Fruit fly (Drosophila melanogaster) whole organism, embryonic: ENCODE results near the gene Glut4EF.
A peak's percentile ranks its signal among the peaks of the same experiment; 100 is the strongest.

Experiments used
- Antp ChIP-seq: fragments of 200-800 bp; sonication (Bioruptor generic); optimal IDR thresholded peaks from 3 replicates; lab custom pipeline; 2016; ENCODE audit warnings: missing biosample characterization, missing genetic modification characterization
- CG10979 ChIP-seq: fragments of 200-800 bp; sonication (Bioruptor generic); optimal IDR thresholded peaks from 2 replicates; lab custom pipeline; 2018; ENCODE audit warnings: missing biosample characterization, mild to moderate bottlenecking, missing genetic modification characterization, moderate library complexity
- CG12071 ChIP-seq: fragments of 200-800 bp; sonication (Bioruptor generic); optimal IDR thresholded peaks from 3 replicates; lab custom pipeline; 2018; ENCODE audit warnings: missing biosample characterization, mild to moderate bottlenecking, missing genetic modification characterization
- CG12104 ChIP-seq: fragments of 200-800 bp; sonication (Bioruptor generic); optimal IDR thresholded peaks from 3 replicates; lab custom pipeline; 2016; ENCODE audit warnings: missing biosample characterization, missing genetic modification characterization
- CG14667 ChIP-seq: fragments of 200-800 bp; sonication (Bioruptor generic); IDR thresholded peaks from 2 replicates; pipeline ENCODE4 v1.3.6; 2022; ENCODE audit warnings: missing biosample characterization, missing genetic modification characterization
- CG14965 ChIP-seq: fragments of 200-800 bp; sonication (Bioruptor generic); optimal IDR thresholded peaks from 2 replicates; lab custom pipeline; 2016; ENCODE audit warnings: missing biosample characterization, missing genetic modification characterization, borderline replicate concordance
- CG15269 ChIP-seq: fragments of 200-800 bp; sonication (Bioruptor generic); optimal IDR thresholded peaks from 2 replicates; lab custom pipeline; 2018; ENCODE audit warnings: missing biosample characterization, mild to moderate bottlenecking, missing genetic modification characterization, moderate library complexity
- CG17802 ChIP-seq: fragments of 200-800 bp; sonication (Bioruptor generic); optimal IDR thresholded peaks from 2 replicates; lab custom pipeline; 2018; ENCODE audit warnings: missing biosample characterization, mild to moderate bottlenecking, missing genetic modification characterization, moderate library complexity
- CG18011 ChIP-seq: fragments of 200-800 bp; sonication (Bioruptor generic); optimal IDR thresholded peaks from 2 replicates; lab custom pipeline; 2017; ENCODE audit warnings: missing biosample characterization, missing genetic modification characterization, mild to moderate bottlenecking, moderate library complexity, missing genotype
- CG31365 ChIP-seq: fragments of 200-800 bp; sonication (Bioruptor generic); optimal IDR thresholded peaks from 2 replicates; lab custom pipeline; 2018; ENCODE audit warnings: missing biosample characterization, mild to moderate bottlenecking, missing genetic modification characterization
- CG4854 ChIP-seq: fragments of 200-800 bp; sonication (Bioruptor generic); optimal IDR thresholded peaks from 2 replicates; lab custom pipeline; 2016; ENCODE audit warnings: missing biosample characterization, missing genetic modification characterization, inconsistent platforms
- CG7372 ChIP-seq: fragments of 200-800 bp; sonication (Bioruptor generic); IDR thresholded peaks from 2 replicates; pipeline ENCODE4 v1.3.6; 2022; ENCODE audit warnings: missing biosample characterization, missing genetic modification characterization
- CG7839 ChIP-seq: fragments of 200-800 bp; sonication (Bioruptor generic); optimal IDR thresholded peaks from 3 replicates; lab custom pipeline; 2018; ENCODE audit warnings: missing biosample characterization, mild to moderate bottlenecking, missing genetic modification characterization, moderate library complexity
- CG9215 ChIP-seq: fragments of 200-800 bp; sonication (Bioruptor generic); IDR thresholded peaks from 2 replicates; pipeline ENCODE4 v1.3.6; 2022; ENCODE audit warnings: missing biosample characterization, missing genetic modification characterization
- CG9876 ChIP-seq: fragments of 200-800 bp; sonication (Bioruptor generic); optimal IDR thresholded peaks from 2 replicates; lab custom pipeline; 2016; ENCODE audit warnings: missing biosample characterization, missing genetic modification characterization
- CrebB ChIP-seq: fragments of 200-800 bp; sonication (Bioruptor generic); optimal IDR thresholded peaks from 3 replicates; lab custom pipeline; 2018; ENCODE audit warnings: missing biosample characterization, mild to moderate bottlenecking, missing genetic modification characterization
- Eip74EF ChIP-seq, 2 experiments: fragments of 200-800 bp in 1 of 2; fragments of >200 bp in 1 of 2; sonication (Bioruptor generic) in 1 of 2; optimal IDR thresholded peaks; 2 replicates each; lab custom pipeline; 2017 to 2019; ENCODE audit warnings: missing biosample characterization in 2 of 2, missing genetic modification characterization in 2 of 2, mild to moderate bottlenecking in 1 of 2, moderate library complexity in 1 of 2
- HLHmδ ChIP-seq: fragments of 200-800 bp; sonication (Bioruptor generic); optimal IDR thresholded peaks from 2 replicates; lab custom pipeline; 2018; ENCODE audit warnings: missing biosample characterization, mild to moderate bottlenecking, missing genetic modification characterization, moderate library complexity
- Hmx ChIP-seq: fragments of 200-800 bp; sonication (Bioruptor generic); optimal IDR thresholded peaks from 2 replicates; lab custom pipeline; 2016; ENCODE audit warnings: missing biosample characterization, missing genetic modification characterization
- Med ChIP-seq: fragments of 200-800 bp; sonication (Bioruptor generic); peaks from one replicate; lab custom pipeline; 2016; ENCODE audit warnings: missing biosample characterization, missing genetic modification characterization, mild to moderate bottlenecking, inconsistent platforms, moderate library complexity
- Mrtf ChIP-seq: fragments of 200-800 bp; sonication (Bioruptor generic); IDR thresholded peaks from 3 replicates; pipeline ENCODE4 v1.3.6; 2022; ENCODE audit warnings: missing biosample characterization, missing genetic modification characterization
- NC2β ChIP-seq: fragments of 200-800 bp; sonication (Bioruptor generic); optimal IDR thresholded peaks from 2 replicates; lab custom pipeline; 2016; ENCODE audit warnings: missing biosample characterization, missing genetic modification characterization
- Oaz ChIP-seq: fragments of 200-800 bp; sonication (Bioruptor generic); IDR thresholded peaks from 2 replicates; pipeline ENCODE4 v1.3.6; 2022; ENCODE audit warnings: missing biosample characterization, missing genetic modification characterization
- Pdp1 ChIP-seq, 2 experiments: fragments of 200-800 bp; sonication (Bioruptor generic); optimal IDR thresholded peaks; 3 replicates each; lab custom pipeline; 2016; ENCODE audit warnings: missing biosample characterization in 2 of 2, missing genetic modification characterization in 2 of 2, mild to moderate bottlenecking in 1 of 2, moderate library complexity in 1 of 2
- Scr ChIP-seq: fragments of 200-800 bp; sonication (Bioruptor generic); IDR thresholded peaks from 2 replicates; pipeline ENCODE4 v1.3.6; 2022; ENCODE audit warnings: missing biosample characterization, missing genetic modification characterization; ENCODE audit not compliant: partially characterized antibody
- Side ChIP-seq: fragments of 200-800 bp; sonication (Bioruptor generic); optimal IDR thresholded peaks from 2 replicates; lab custom pipeline; 2016; ENCODE audit warnings: missing biosample characterization, missing genetic modification characterization
- Vsx1 ChIP-seq: fragments of 200-800 bp; sonication (Bioruptor generic); optimal IDR thresholded peaks from 2 replicates; lab custom pipeline; 2017; ENCODE audit warnings: missing biosample characterization, mild to moderate bottlenecking, missing genetic modification characterization, missing genetic modification reagents
- abd-A ChIP-seq: fragments of 200-800 bp; sonication (Bioruptor generic); optimal IDR thresholded peaks from 3 replicates; lab custom pipeline; 2019; ENCODE audit warnings: missing biosample characterization, mild to moderate bottlenecking, missing genetic modification characterization, moderate library complexity
- bbx ChIP-seq: fragments of 200-800 bp; sonication (Bioruptor generic); IDR thresholded peaks from 2 replicates; pipeline ENCODE4 v1.3.6; 2022; ENCODE audit warnings: missing biosample characterization, missing genetic modification characterization; ENCODE audit not compliant: partially characterized antibody
- cad ChIP-seq: fragments of >200 bp; optimal IDR thresholded peaks from 2 replicates; lab custom pipeline; 2017; ENCODE audit warnings: missing biosample characterization, missing genetic modification characterization
- cg ChIP-seq: fragments of 200-800 bp; sonication (Bioruptor generic); optimal IDR thresholded peaks from 3 replicates; lab custom pipeline; 2019; ENCODE audit warnings: missing biosample characterization, mild to moderate bottlenecking, missing genetic modification characterization, moderate library complexity
- ci ChIP-seq: fragments of 200-800 bp; sonication (Bioruptor generic); IDR thresholded peaks from 3 replicates; pipeline ENCODE4 v1.3.6; 2022; ENCODE audit warnings: missing biosample characterization, missing genetic modification characterization
- croc ChIP-seq: fragments of 200-800 bp; sonication (Bioruptor generic); conservative IDR thresholded peaks from 3 replicates; pipeline ENCODE4 v1.3.6; 2022; ENCODE audit warnings: missing biosample characterization, missing genetic modification characterization
- danr ChIP-seq: fragments of 200-800 bp; sonication (Bioruptor generic); IDR thresholded peaks from 2 replicates; pipeline ENCODE4 v1.3.6; 2022; ENCODE audit warnings: missing biosample characterization, missing genetic modification characterization
- dimm ChIP-seq: fragments of 200-800 bp; sonication (Bioruptor generic); IDR thresholded peaks from 2 replicates; pipeline ENCODE4 v1.3.6; 2022; ENCODE audit warnings: missing biosample characterization, missing genetic modification characterization
- fd102C ChIP-seq: fragments of 200-800 bp; sonication (Bioruptor generic); optimal IDR thresholded peaks from 2 replicates; lab custom pipeline; 2018; ENCODE audit warnings: missing biosample characterization, mild to moderate bottlenecking, missing genetic modification characterization, moderate library complexity
- gfzf ChIP-seq: fragments of 200-800 bp; sonication (Bioruptor generic); optimal IDR thresholded peaks from 2 replicates; lab custom pipeline; 2016; ENCODE audit warnings: missing biosample characterization, mild to moderate bottlenecking, missing genetic modification characterization, moderate library complexity
- gro ChIP-seq: fragments of 200-800 bp; sonication (Bioruptor generic); optimal IDR thresholded peaks from 2 replicates; lab custom pipeline; 2016; ENCODE audit warnings: missing biosample characterization, missing genetic modification characterization
- gsb-n ChIP-seq: fragments of 200-800 bp; sonication (Bioruptor generic); optimal IDR thresholded peaks from 3 replicates; lab custom pipeline; 2018; ENCODE audit warnings: missing biosample characterization, mild to moderate bottlenecking, missing genetic modification characterization
- insv ChIP-seq, 2 experiments: fragments of 200-800 bp; sonication (Bioruptor generic); optimal IDR thresholded peaks; 3 replicates each; lab custom pipeline; 2016 to 2018; ENCODE audit warnings: missing biosample characterization in 2 of 2, missing genetic modification characterization in 2 of 2
- inv ChIP-seq: fragments of 200-800 bp; sonication (Bioruptor generic); IDR thresholded peaks from 2 replicates; pipeline ENCODE4 v1.3.6; 2022; ENCODE audit warnings: missing biosample characterization, missing genetic modification characterization; ENCODE audit not compliant: partially characterized antibody
- jigr1 ChIP-seq: fragments of 200-800 bp; sonication (Bioruptor generic); IDR thresholded peaks from 3 replicates; pipeline ENCODE4 v1.3.6; 2022; ENCODE audit warnings: missing biosample characterization, missing genetic modification characterization
- pan ChIP-seq, 4 experiments: fragments of >200 bp in 3 of 4; fragments of 200-800 bp in 1 of 4; sonication (Bioruptor generic) in 1 of 4; optimal IDR thresholded peaks in 3 of 4; IDR thresholded peaks in 1 of 4; 2 replicates each; pipeline versions ENCODE4 v1.3.6 to Lab custom; 2017 to 2022; ENCODE audit warnings: missing biosample characterization in 2 of 4, missing genetic modification characterization in 2 of 4, mixed read lengths in 1 of 4
- phol ChIP-seq: fragments of 200-800 bp; sonication (Bioruptor generic); optimal IDR thresholded peaks from 3 replicates; lab custom pipeline; 2018; ENCODE audit warnings: missing biosample characterization, mild to moderate bottlenecking, missing genetic modification characterization, moderate library complexity
- pnt ChIP-seq: fragments of 200-800 bp; sonication (Bioruptor generic); optimal IDR thresholded peaks from 3 replicates; lab custom pipeline; 2016; ENCODE audit warnings: missing biosample characterization, missing genetic modification characterization
- shn ChIP-seq: fragments of 200-800 bp; sonication (Bioruptor generic); optimal IDR thresholded peaks from 3 replicates; lab custom pipeline; 2016; ENCODE audit warnings: missing biosample characterization, missing genetic modification characterization
- tgo ChIP-seq: fragments of 200-800 bp; sonication (Bioruptor generic); IDR thresholded peaks from 3 replicates; pipeline ENCODE4 v1.3.6; 2022; ENCODE audit warnings: missing biosample characterization, missing genetic modification characterization
- z ChIP-seq: fragments of 200-800 bp; sonication (Bioruptor generic); IDR thresholded peaks from 3 replicates; pipeline ENCODE4 v1.3.6; 2022; ENCODE audit warnings: missing biosample characterization, missing genetic modification characterization
- zen2 ChIP-seq: fragments of 200-800 bp; sonication (Bioruptor generic); IDR thresholded peaks from 3 replicates; pipeline ENCODE4 v1.3.6; 2022; ENCODE audit warnings: missing biosample characterization, missing genetic modification characterization; ENCODE audit not compliant: partially characterized antibody

Glut4EF gene

DNA sequence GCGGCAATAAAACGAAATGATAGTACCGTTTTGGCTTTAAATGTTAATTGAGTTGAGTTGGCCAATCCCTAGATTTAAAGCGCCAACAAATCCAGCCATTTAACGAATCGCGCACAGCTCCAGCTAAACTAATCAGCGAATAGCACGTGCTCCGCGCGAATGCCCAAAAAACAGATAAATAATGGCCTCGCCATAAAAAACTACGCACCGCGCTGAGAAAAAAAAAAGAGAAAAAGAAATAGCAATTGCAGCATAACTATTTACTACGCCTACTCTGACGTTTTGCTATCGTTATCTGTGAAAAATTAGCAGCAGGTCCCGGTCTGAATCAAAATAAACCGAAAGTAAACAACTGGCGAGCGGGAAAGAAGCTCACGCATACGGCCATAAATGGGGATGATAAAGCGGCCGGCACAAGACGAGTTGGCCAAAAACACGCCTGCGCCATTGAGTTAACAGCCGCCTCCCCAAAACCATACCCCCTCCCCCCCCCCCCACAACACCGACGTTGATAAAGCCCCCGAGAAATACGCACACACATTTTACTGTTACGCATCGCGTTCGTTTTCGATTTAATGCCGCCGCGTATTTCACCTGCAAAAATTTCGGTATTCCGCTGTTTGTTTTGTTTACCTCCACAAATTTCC lies 65.0 kb downstream of the Glut4EF start (continued):
- no peak for TF ChIP-seq CG17802
- TF ChIP-seq CG12104 (GFP tag; lab: Kevin White, UChicago), result no peak
- no peak for TF ChIP-seq phol
- TF ChIP-seq gro (GFP tag; lab: Kevin White, UChicago), result peak; percentile 42
- no peak for TF ChIP-seq CG7839 (tag; lab: Kevin White, UChicago)
- no peak for TF ChIP-seq CG31365 (tag; lab: Kevin White, UChicago)
- TF ChIP-seq CG10979 (tag; lab: Kevin White, UChicago), result no peak
- no peak for TF ChIP-seq dimm (GFP tag; lab: Robert Waterston, UW)
- no peak for TF ChIP-seq Pdp1 (GFP tag; optimal IDR thresholded peaks at IDR 0.05; lab: Kevin White, UChicago)
- peak; percentile 3 for TF ChIP-seq Med (GFP tag; lab: Kevin White, UChicago)
- TF ChIP-seq cad (GFP tag; lab: Kevin White, UChicago), result no peak
- TF ChIP-seq shn (GFP tag; lab: Kevin White, UChicago), result no peak
- TF ChIP-seq CG15269 (tag; lab: Kevin White, UChicago), result peak; percentile 17
- TF ChIP-seq Scr (GFP tag; lab: Robert Waterston, UW), result no peak
- no peak for TF ChIP-seq Hmx (GFP tag; lab: Kevin White, UChicago)
- TF ChIP-seq CG7372 (GFP tag; lab: Robert Waterston, UW), result no peak
- no peak for TF ChIP-seq Antp (GFP tag; lab: Kevin White, UChicago)
- no peak for TF ChIP-seq Oaz (GFP tag; lab: Robert Waterston, UW)
- TF ChIP-seq Mrtf (GFP tag; lab: Robert Waterston, UW), result no peak
- no peak for TF ChIP-seq CG14965 (GFP tag; lab: Kevin White, UChicago)
- no peak for TF ChIP-seq insv (GFP tag; optimal IDR thresholded peaks at IDR 0.05; lab: Kevin White, UChicago)
- TF ChIP-seq jigr1 (GFP tag; lab: Robert Waterston, UW), result no peak
- 0 out of 3 replicates have a peak, but pooled peaks have one; percentile 16 for TF ChIP-seq ci
- TF ChIP-seq danr (GFP tag; lab: Robert Waterston, UW), result no peak
- TF ChIP-seq CG9215 (GFP tag; lab: Robert Waterston, UW), result no peak
- no peak for TF ChIP-seq CG9876 (GFP tag; lab: Kevin White, UChicago)
- no peak for TF ChIP-seq Eip74EF (GFP tag; optimal IDR thresholded peaks at IDR 0.05; lab: Kevin White, UChicago)
- no peak for TF ChIP-seq CG14667
- TF ChIP-seq CG18011 (GFP tag; lab: Kevin White, UChicago), result no peak
- no peak for TF ChIP-seq gfzf (GFP tag; lab: Kevin White, UChicago)
- TF ChIP-seq abd-A (tag; lab: Kevin White, UChicago), result peak; percentile 61
- no peak for TF ChIP-seq pnt (GFP tag; lab: Kevin White, UChicago)
- no peak for TF ChIP-seq fd102C (GFP tag; lab: Kevin White, UChicago)
- TF ChIP-seq croc (GFP tag; lab: Robert Waterston, UW), result no peak
- TF ChIP-seq cg (GFP tag; lab: Kevin White, UChicago), result no peak
- no peak for TF ChIP-seq z (GFP tag; lab: Robert Waterston, UW)
- no peak for TF ChIP-seq Side (GFP tag; lab: Kevin White, UChicago)
- TF ChIP-seq pan (optimal IDR thresholded peaks at IDR 0.05; lab: Kevin White, UChicago), result no peak
- no peak for TF ChIP-seq pan (GFP tag; optimal IDR thresholded peaks at IDR 0.05 in 1 of 2, IDR thresholded peaks at IDR 0.05 in 1 of 2)
- TF ChIP-seq CrebB (tag; lab: Kevin White, UChicago), result no peak
- TF ChIP-seq CG4854 (GFP tag; lab: Kevin White, UChicago), result no peak
- no peak for TF ChIP-seq bbx (GFP tag; lab: Robert Waterston, UW)
- no peak for TF ChIP-seq inv
- TF ChIP-seq NC2β (GFP tag; lab: Kevin White, UChicago), result no peak
- TF ChIP-seq HLHmδ (GFP tag; lab: Kevin White, UChicago), result no peak
- no peak for TF ChIP-seq gsb-n
- TF ChIP-seq tgo (GFP tag; lab: Robert Waterston, UW), result no peak
- no peak for TF ChIP-seq zen2
- TF ChIP-seq CG12071 (GFP tag; lab: Kevin White, UChicago), result no peak
- TF ChIP-seq Vsx1 (GFP tag; lab: Kevin White, UChicago), result no peak
